Fruit fly (Drosophila melanogaster): Measurements from ENCODE around the gene Mp.

Gene Mp

dm6 chr3L:6988942-6989569 lies 9.6 kb upstream of the Mp start (continued):
- peak; percentile 33 for TF ChIP-seq CG17186 (GFP tag; optimal IDR thresholded peaks at IDR 0.05)
- peak; percentile 79 for TF ChIP-seq CG14441 (GFP tag; IDR thresholded peaks at IDR 0.05)
- TF ChIP-seq E2f2 (GFP tag; IDR thresholded peaks at IDR 0.05): peak; percentile 63; the same call in 1 of the 2 replicates
- TF ChIP-seq CG1792 (GFP tag; optimal IDR thresholded peaks at IDR 0.05): peak; percentile 65
- TF ChIP-seq chif (GFP tag; optimal IDR thresholded peaks at IDR 0.05): peak; percentile 42 to 53
- peak; percentile 15 for TF ChIP-seq crc (GFP tag; optimal IDR thresholded peaks at IDR 0.05)
- TF ChIP-seq ken (GFP tag; IDR thresholded peaks at IDR 0.05): 0 out of 3 replicates have a peak, but pooled peaks have one; percentile 33
- TF ChIP-seq YL-1 (GFP tag; optimal IDR thresholded peaks at IDR 0.05): peak; percentile 48
- TF ChIP-seq CG11696 (GFP tag; IDR thresholded peaks at IDR 0.05): 0 out of 2 replicates have a peak, but pooled peaks have one; percentile 37
- peak; percentile 81 for TF ChIP-seq ewg (GFP tag; optimal IDR thresholded peaks at IDR 0.05)
- peak; percentile 82; the same call in 2 of the 3 replicates for TF ChIP-seq CG3726 (GFP tag; IDR thresholded peaks at IDR 0.05)
- TF ChIP-seq cwo (GFP tag; optimal IDR thresholded peaks at IDR 0.05): peak; percentile 88
- TF ChIP-seq CG4404 (GFP tag; IDR thresholded peaks at IDR 0.05): peak; percentile 85
- peak; percentile 95 for TF ChIP-seq gem (tag; optimal IDR thresholded peaks at IDR 0.05)
- TF ChIP-seq Neu2 (GFP tag; optimal IDR thresholded peaks at IDR 0.05; ENCODE audit: borderline replicate concordance): no peak
- peak; percentile 52 for TF ChIP-seq CG12071 (GFP tag; optimal IDR thresholded peaks at IDR 0.05)
- TF ChIP-seq esg (GFP tag; conservative IDR thresholded peaks at IDR 0.05): peak; percentile 81
- peak; percentile 84 for TF ChIP-seq CG3407 (GFP tag; optimal IDR thresholded peaks at IDR 0.05)
- peak; percentile 88 for TF ChIP-seq Usf (GFP tag; optimal IDR thresholded peaks at IDR 0.05)
- peak; percentile 64 for TF ChIP-seq exex (tag; optimal IDR thresholded peaks at IDR 0.05)
- no peak for TF ChIP-seq yki (optimal IDR thresholded peaks at IDR 0.05)
- TF ChIP-seq disco-r (GFP tag; optimal IDR thresholded peaks at IDR 0.05): no peak
- peak; percentile 88 for TF ChIP-seq zen (tag; optimal IDR thresholded peaks at IDR 0.05)
- peak; percentile 89 for TF ChIP-seq CG6854 (GFP tag; optimal IDR thresholded peaks at IDR 0.05)
- TF ChIP-seq Mad (GFP tag; optimal IDR thresholded peaks at IDR 0.05): no peak
- TF ChIP-seq rib (GFP tag; IDR thresholded peaks at IDR 0.05): 0 out of 2 replicates have a peak, but pooled peaks have one; percentile 58
- no peak for TF ChIP-seq amos (GFP tag; IDR thresholded peaks at IDR 0.05; ENCODE audit: partially characterized antibody)
- peak; percentile 83 for TF ChIP-seq Six4 (GFP tag; optimal IDR thresholded peaks at IDR 0.05)
- TF ChIP-seq eyg (GFP tag; optimal IDR thresholded peaks at IDR 0.05): peak; percentile 51
- peak; percentile 95 for TF ChIP-seq Abd-B (GFP tag; optimal IDR thresholded peaks at IDR 0.05)
- peak; percentile 82 for TF ChIP-seq ATbp (GFP tag; optimal IDR thresholded peaks at IDR 0.05)
- TF ChIP-seq phol (tag; optimal IDR thresholded peaks at IDR 0.05): peak; percentile 97
- no peak for TF ChIP-seq CG2129 (GFP tag; IDR thresholded peaks at IDR 0.05; ENCODE audit: partially characterized antibody)
- TF ChIP-seq Hr3 (GFP tag; optimal IDR thresholded peaks at IDR 0.05): peak; percentile 92
- TF ChIP-seq Blimp-1 (GFP tag; optimal IDR thresholded peaks at IDR 0.05): peak; percentile 89
- TF ChIP-seq CG3995 (GFP tag; optimal IDR thresholded peaks at IDR 0.05): peak; percentile 50
- peak; percentile 94 for TF ChIP-seq CG7839 (tag; optimal IDR thresholded peaks at IDR 0.05)
- TF ChIP-seq vnd (GFP tag; IDR thresholded peaks at IDR 0.05; ENCODE audit: partially characterized antibody): no peak
- TF ChIP-seq caup (GFP tag; optimal IDR thresholded peaks at IDR 0.05; ENCODE audit: severe bottlenecking): peak; percentile 89

dm6 chr3L:6990288-6990687 lies 8.4 kb upstream of the Mp start, which contains the start of gene bin:
bin (plus strand) TSS chr3L:6990622.
- TF ChIP-seq sd (tag; optimal IDR thresholded peaks at IDR 0.05) (peak; percentile 6), Nf-YC (tag; optimal IDR thresholded peaks at IDR 0.05) (peak; percentile 77), Abd-B (GFP tag; optimal IDR thresholded peaks at IDR 0.05) (no peak), Fer3 (tag; optimal IDR thresholded peaks at IDR 0.05) (no peak), Deaf1 (tag; optimal IDR thresholded peaks at IDR 0.05) (peak; percentile 53), Trl (optimal IDR thresholded peaks at IDR 0.05) (peak; percentile 1 to 26), Trl (GFP tag; optimal IDR thresholded peaks at IDR 0.05) (no peak), Nf-YB (GFP tag; optimal IDR thresholded peaks at IDR 0.05) (peak; percentile 85), sr (GFP tag; IDR thresholded peaks at IDR 0.05) (peak; percentile 95), z (GFP tag; IDR thresholded peaks at IDR 0.05) (peak; percentile 83)
